Fruit fly (Drosophila melanogaster): ENCODE results near the gene CG9095.
A peak's percentile ranks its signal among the peaks of the same experiment; 100 is the strongest.

Gene CG9095

dm6 chrX:15121714-15122113 lies 41.3 kb downstream of the CG9095 start (continued):
- TF ChIP-seq Xbp1 (GFP tag; optimal IDR thresholded peaks at IDR 0.05) (no peak), ERR (GFP tag; optimal IDR thresholded peaks at IDR 0.05) (no peak), NC2β (GFP tag; optimal IDR thresholded peaks at IDR 0.05) (no peak), Nf-YB (GFP tag; optimal IDR thresholded peaks at IDR 0.05) (no peak), Hsf (GFP tag; optimal IDR thresholded peaks at IDR 0.05) (no peak), gem (tag; optimal IDR thresholded peaks at IDR 0.05) (peak; percentile 57), pnt (GFP tag; optimal IDR thresholded peaks at IDR 0.05) (no peak), pum (GFP tag; optimal IDR thresholded peaks at IDR 0.05) (no peak), esg (GFP tag; conservative IDR thresholded peaks at IDR 0.05) (no peak), bigmax (GFP tag; optimal IDR thresholded peaks at IDR 0.05) (no peak), CG2889 (GFP tag; IDR thresholded peaks at IDR 0.05) (no peak), HLH4C (GFP tag; IDR thresholded peaks at IDR 0.05; ENCODE audit: partially characterized antibody) (no peak), D (optimal IDR thresholded peaks at IDR 0.05) (no peak), D (GFP tag; optimal IDR thresholded peaks at IDR 0.05) (no peak), PHDP (tag; optimal IDR thresholded peaks at IDR 0.05) (no peak), cato (GFP tag; optimal IDR thresholded peaks at IDR 0.05; ENCODE audit: borderline replicate concordance) (no peak), CG7839 (tag; optimal IDR thresholded peaks at IDR 0.05) (peak; percentile 46), Elba2 (GFP tag; optimal IDR thresholded peaks at IDR 0.05) (no peak), Antp (GFP tag; optimal IDR thresholded peaks at IDR 0.05) (no peak), CG12299 (tag; optimal IDR thresholded peaks at IDR 0.05) (no peak), insv (GFP tag; optimal IDR thresholded peaks at IDR 0.05) (no peak), lab (GFP tag; optimal IDR thresholded peaks at IDR 0.05) (no peak), hkb (optimal IDR thresholded peaks at IDR 0.05) (no peak), hkb (GFP tag; IDR thresholded peaks at IDR 0.05) (peak; percentile 48; the same call in 1 of the 2 replicates), CG4360 (GFP tag; IDR thresholded peaks at IDR 0.05) (no peak), CG3407 (GFP tag; optimal IDR thresholded peaks at IDR 0.05) (no peak), klu (GFP tag; IDR thresholded peaks at IDR 0.05) (no peak), CG7745 (tag; optimal IDR thresholded peaks at IDR 0.05) (no peak), Dbx (GFP tag; IDR thresholded peaks at IDR 0.05) (no peak), ap (GFP tag; IDR thresholded peaks at IDR 0.05) (0 out of 2 replicates have a peak, but pooled peaks have one; percentile 27), Sry-β (GFP tag; optimal IDR thresholded peaks at IDR 0.05) (no peak), Meics (GFP tag; optimal IDR thresholded peaks at IDR 0.05) (no peak), gcm2 (GFP tag; optimal IDR thresholded peaks at IDR 0.05) (no peak), Dek (tag; optimal IDR thresholded peaks at IDR 0.05) (no peak), sr (GFP tag; IDR thresholded peaks at IDR 0.05) (no peak), lola (GFP tag; optimal IDR thresholded peaks at IDR 0.05) (no peak), CG7963 (GFP tag; IDR thresholded peaks at IDR 0.05; ENCODE audit: partially characterized antibody) (no peak), CG6765 (GFP tag; optimal IDR thresholded peaks at IDR 0.05) (no peak), CG16813 (GFP tag; IDR thresholded peaks at IDR 0.05; ENCODE audit: partially characterized antibody) (no peak), CG4404 (GFP tag; IDR thresholded peaks at IDR 0.05) (no peak), CG15696 (tag; optimal IDR thresholded peaks at IDR 0.05) (no peak), stwl (tag; optimal IDR thresholded peaks at IDR 0.05) (no peak), CG8089 (GFP tag; optimal IDR thresholded peaks at IDR 0.05) (no peak), HmgZ (tag; optimal IDR thresholded peaks at IDR 0.05) (no peak), Dfd (GFP tag; optimal IDR thresholded peaks at IDR 0.05) (no peak), crc (GFP tag; optimal IDR thresholded peaks at IDR 0.05) (no peak), CG11456 (GFP tag; IDR thresholded peaks at IDR 0.05) (no peak), amos (GFP tag; IDR thresholded peaks at IDR 0.05; ENCODE audit: partially characterized antibody) (no peak), CG5245 (GFP tag; optimal IDR thresholded peaks at IDR 0.05) (no peak), nerfin-1 (tag; optimal IDR thresholded peaks at IDR 0.05) (no peak), Aef1 (GFP tag; IDR thresholded peaks at IDR 0.05) (no peak), CG2129 (GFP tag; IDR thresholded peaks at IDR 0.05; ENCODE audit: partially characterized antibody) (no peak)
